Fruit fly (Drosophila melanogaster): ENCODE measurements around the gene GV1.

Gene GV1

DNA sequence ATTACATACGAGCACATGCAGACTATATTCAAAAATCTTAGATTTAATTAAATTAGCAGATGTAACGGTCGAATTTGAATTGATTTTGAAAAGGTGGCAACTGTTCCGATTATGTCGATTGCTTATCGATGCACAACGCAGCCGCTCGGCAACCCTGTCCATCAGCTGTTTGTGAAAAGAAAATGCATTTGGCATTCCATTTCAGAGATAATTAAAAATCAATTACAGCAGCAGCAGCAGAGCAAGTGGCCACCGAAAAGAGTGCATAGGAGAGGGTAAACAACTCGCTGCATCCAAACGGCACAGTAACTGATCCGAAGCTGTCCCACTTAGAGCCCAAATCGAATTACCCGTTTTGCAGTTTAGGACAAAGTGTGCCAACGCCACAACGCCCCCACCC, 11.7 kb upstream of the GV1 start, which contains the start of gene Patj (continued):
- no peak for TF ChIP-seq Jarid2 (GFP tag; optimal IDR thresholded peaks at IDR 0.05)
- TF ChIP-seq Lpt (GFP tag; optimal IDR thresholded peaks at IDR 0.05): no peak
- peak; percentile 75 for TF ChIP-seq E2f2 (GFP tag; IDR thresholded peaks at IDR 0.05)
- TF ChIP-seq Oaz (GFP tag; IDR thresholded peaks at IDR 0.05): no peak
- no peak for TF ChIP-seq mam (GFP tag; optimal IDR thresholded peaks at IDR 0.05)
- TF ChIP-seq sens (GFP tag): peak; percentile 29
- TF ChIP-seq tx (GFP tag; optimal IDR thresholded peaks at IDR 0.05): no peak
- TF ChIP-seq ewg (GFP tag; optimal IDR thresholded peaks at IDR 0.05): no peak
- TF ChIP-seq CG9215 (GFP tag; IDR thresholded peaks at IDR 0.05): no peak
- no peak for TF ChIP-seq HHEX (GFP tag; optimal IDR thresholded peaks at IDR 0.05)
- no peak for TF ChIP-seq hb (GFP tag; IDR thresholded peaks at IDR 0.05; ENCODE audit: partially characterized antibody)
- TF ChIP-seq CG30020 (tag; optimal IDR thresholded peaks at IDR 0.05): no peak
- no peak for TF ChIP-seq CG7987 (GFP tag; optimal IDR thresholded peaks at IDR 0.05)
- TF ChIP-seq ranshi (GFP tag; IDR thresholded peaks at IDR 0.05): no peak
- no peak for TF ChIP-seq ssp (GFP tag; IDR thresholded peaks at IDR 0.05)
- TF ChIP-seq Side (GFP tag; optimal IDR thresholded peaks at IDR 0.05): no peak
- no peak for TF ChIP-seq en (GFP tag; optimal IDR thresholded peaks at IDR 0.05)
- no peak for TF ChIP-seq chn (GFP tag; optimal IDR thresholded peaks at IDR 0.05)
- peak; percentile 37; the same call in 1 of the 2 replicates for TF ChIP-seq hbn (GFP tag; IDR thresholded peaks at IDR 0.05; ENCODE audit: partially characterized antibody)
- TF ChIP-seq Fer2 (tag; optimal IDR thresholded peaks at IDR 0.05): no peak
- no peak for TF ChIP-seq Abd-B (GFP tag; optimal IDR thresholded peaks at IDR 0.05)
- no peak for TF ChIP-seq dmrt11E (tag; optimal IDR thresholded peaks at IDR 0.05)
- TF ChIP-seq ase (GFP tag; IDR thresholded peaks at IDR 0.05): no peak
- TF ChIP-seq abd-A (tag; optimal IDR thresholded peaks at IDR 0.05): no peak
- TF ChIP-seq tna (GFP tag; IDR thresholded peaks at IDR 0.05; ENCODE audit: partially characterized antibody): no peak
- TF ChIP-seq ERR (GFP tag; optimal IDR thresholded peaks at IDR 0.05): no peak
- no peak for TF ChIP-seq CG34376 (GFP tag; optimal IDR thresholded peaks at IDR 0.05)
- TF ChIP-seq btn (GFP tag; optimal IDR thresholded peaks at IDR 0.05): no peak
- TF ChIP-seq Deaf1 (tag; optimal IDR thresholded peaks at IDR 0.05): no peak
- TF ChIP-seq CG14860 (GFP tag; IDR thresholded peaks at IDR 0.05; ENCODE audit: partially characterized antibody): peak; percentile 40; the same call in 1 of the 3 replicates
- no peak for TF ChIP-seq Dbx (GFP tag; IDR thresholded peaks at IDR 0.05)
- 0 out of 3 replicates have a peak, but pooled peaks have one; percentile 32 for TF ChIP-seq ci (GFP tag; IDR thresholded peaks at IDR 0.05)
- no peak for TF ChIP-seq CG5245 (GFP tag; optimal IDR thresholded peaks at IDR 0.05)
- TF ChIP-seq D19B (GFP tag; optimal IDR thresholded peaks at IDR 0.05): no peak
- TF ChIP-seq zen (tag; optimal IDR thresholded peaks at IDR 0.05): peak; percentile 98
- no peak for TF ChIP-seq Fer1 (GFP tag; optimal IDR thresholded peaks at IDR 0.05)
- TF ChIP-seq Oli (tag; optimal IDR thresholded peaks at IDR 0.05): no peak
- TF ChIP-seq wek (GFP tag; optimal IDR thresholded peaks at IDR 0.05): no peak
- TF ChIP-seq CG6765 (GFP tag; optimal IDR thresholded peaks at IDR 0.05): no peak
- no peak for TF ChIP-seq org-1 (GFP tag; optimal IDR thresholded peaks at IDR 0.05)
- no peak for TF ChIP-seq CG8388 (GFP tag; optimal IDR thresholded peaks at IDR 0.05)
- no peak for TF ChIP-seq CG17385 (GFP tag; optimal IDR thresholded peaks at IDR 0.05)
- no peak for TF ChIP-seq vnd (GFP tag; IDR thresholded peaks at IDR 0.05; ENCODE audit: partially characterized antibody)
- TF ChIP-seq so (GFP tag; IDR thresholded peaks at IDR 0.05): no peak
- peak; percentile 28 for TF ChIP-seq vvl (GFP tag; IDR thresholded peaks at IDR 0.05)
- no peak for TF ChIP-seq CG4424 (GFP tag; optimal IDR thresholded peaks at IDR 0.05)
- peak; percentile 21 for TF ChIP-seq nerfin-1 (tag; optimal IDR thresholded peaks at IDR 0.05)
- TF ChIP-seq CG3995 (GFP tag; optimal IDR thresholded peaks at IDR 0.05): no peak
- TF ChIP-seq tll (GFP tag; optimal IDR thresholded peaks at IDR 0.05): no peak
- no peak for TF ChIP-seq CG4707 (GFP tag; optimal IDR thresholded peaks at IDR 0.05)
- TF ChIP-seq disco-r (GFP tag; optimal IDR thresholded peaks at IDR 0.05): no peak
